Fruit fly (Drosophila melanogaster) whole organism, adult: Measurements from ENCODE around the gene FMRFaR.

Experiments
- CG11617 ChIP-seq: fragments of 200-800 bp; sonication (Bioruptor generic); optimal IDR thresholded peaks from 2 replicates; lab custom pipeline; 2017; ENCODE audit warnings: mild to moderate bottlenecking, missing biosample characterization, missing genetic modification reagents, missing genetic modification characterization
- CG33017 ChIP-seq: fragments of 200-800 bp; sonication (Bioruptor generic); optimal IDR thresholded peaks from 2 replicates; lab custom pipeline; 2018; ENCODE audit warnings: missing biosample characterization, mild to moderate bottlenecking, missing genetic modification characterization, moderate library complexity
- CG5204 ChIP-seq: fragments of 200-800 bp; sonication (Bioruptor generic); optimal IDR thresholded peaks from 2 replicates; lab custom pipeline; 2016; ENCODE audit warnings: missing biosample characterization, missing genetic modification characterization
- CG7045 ChIP-seq: fragments of 200-800 bp; sonication (Bioruptor generic); optimal IDR thresholded peaks from 2 replicates; lab custom pipeline; 2017; ENCODE audit warnings: missing biosample characterization, mild to moderate bottlenecking, missing genetic modification characterization
- Clk ChIP-seq: fragments of 200-800 bp; sonication (Bioruptor generic); optimal IDR thresholded peaks from 2 replicates; lab custom pipeline; 2017; ENCODE audit warnings: missing biosample characterization, missing genetic modification characterization
- Crg-1 ChIP-seq: fragments of 200-800 bp; sonication (Bioruptor generic); optimal IDR thresholded peaks from 2 replicates; lab custom pipeline; 2016; ENCODE audit warnings: missing biosample characterization, missing genetic modification characterization
- Hr96 ChIP-seq: fragments of 200-800 bp; sonication (Bioruptor generic); optimal IDR thresholded peaks from 2 replicates; lab custom pipeline; 2016; ENCODE audit warnings: missing biosample characterization, missing genetic modification characterization
- Mnt ChIP-seq: fragments of 200-800 bp; sonication (Bioruptor generic); optimal IDR thresholded peaks from 2 replicates; lab custom pipeline; 2016; ENCODE audit warnings: missing biosample characterization, mild to moderate bottlenecking, missing genetic modification characterization
- cic ChIP-seq: fragments of 200-800 bp; sonication (Bioruptor generic); optimal IDR thresholded peaks from 2 replicates; lab custom pipeline; 2017; ENCODE audit warnings: missing biosample characterization, mild to moderate bottlenecking, missing genetic modification characterization, moderate library complexity
- kay ChIP-seq: fragments of 200-800 bp; sonication (Bioruptor generic); peaks from one replicate; lab custom pipeline; 2016; ENCODE audit warnings: missing biosample characterization, missing genetic modification characterization, borderline replicate concordance
- pad ChIP-seq: fragments of 200-800 bp; sonication (Bioruptor generic); optimal IDR thresholded peaks from 3 replicates; lab custom pipeline; 2017; ENCODE audit warnings: missing biosample characterization, missing genetic modification characterization, mild to moderate bottlenecking, moderate library complexity, missing genetic modification reagents

DNA sequence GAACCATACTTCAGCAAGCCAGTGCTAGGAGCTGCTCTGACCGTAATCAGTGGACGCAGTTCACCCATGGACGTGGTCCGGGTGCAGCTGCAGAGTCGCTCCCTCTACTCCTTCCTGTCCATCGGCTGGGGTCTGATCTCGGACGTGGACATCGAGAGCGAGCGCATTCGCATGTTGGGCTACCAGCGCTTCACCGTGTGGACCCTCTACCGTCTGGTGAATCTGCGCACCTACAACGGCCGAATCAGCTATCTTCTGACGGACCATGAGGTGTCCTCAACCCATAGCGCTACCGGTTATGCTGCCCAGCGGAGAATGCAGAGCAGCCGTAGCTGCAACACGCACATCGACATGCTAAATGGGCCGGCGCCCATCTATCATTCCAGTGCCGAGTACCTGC lies 47.1 kb downstream of the FMRFaR start:
- TF ChIP-seq Crg-1 = no peak
- no peak for TF ChIP-seq Mnt
- no peak for TF ChIP-seq kay (GFP tag; lab: Kevin White, UChicago)
- no peak for TF ChIP-seq CG33017 (tag; lab: Kevin White, UChicago)
- no peak for TF ChIP-seq CG7045 (GFP tag; lab: Kevin White, UChicago)
- no peak for TF ChIP-seq cic (GFP tag; lab: Kevin White, UChicago)
- no peak for TF ChIP-seq pad (GFP tag; lab: Kevin White, UChicago)
- TF ChIP-seq Hr96 (GFP tag; lab: Kevin White, UChicago) = no peak
- TF ChIP-seq CG5204 (GFP tag; lab: Kevin White, UChicago) = no peak
- no peak for TF ChIP-seq CG11617 (GFP tag; lab: Kevin White, UChicago)
- TF ChIP-seq Clk (GFP tag; lab: Kevin White, UChicago) = no peak
